Worm (Caenorhabditis elegans): ENCODE results near the gene mig-22.

The mig-22 gene

ce11 chrIII:8765030-8765429 lies 2.1 kb downstream of the mig-22 start:
- TF ChIP-seq unc-62 (GFP tag; optimal IDR thresholded peaks at IDR 0.05), result no peak

DNA sequence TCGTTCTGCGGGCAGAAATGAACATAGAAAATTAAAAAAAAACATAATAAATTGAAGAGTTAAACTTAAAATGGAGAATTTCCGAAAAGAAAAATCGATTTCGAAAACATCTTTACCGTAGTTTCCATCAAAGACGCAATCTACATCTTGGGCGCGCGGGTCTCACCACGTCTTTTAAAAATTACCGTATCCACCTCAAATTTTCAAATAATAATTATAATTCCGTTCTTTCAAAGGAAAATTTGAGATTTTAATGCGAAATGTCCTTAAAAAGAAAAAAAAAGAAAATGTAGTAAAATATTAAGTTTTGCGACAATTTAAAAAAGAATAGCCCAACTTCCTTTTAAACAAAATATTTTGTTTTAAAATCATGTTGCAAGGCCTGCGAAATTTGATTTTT lies 4.0 kb downstream of the mig-22 start:
- TF ChIP-seq unc-62 (GFP tag; optimal IDR thresholded peaks at IDR 0.05), result no peak

ce11 chrIII:8762016-8762415 lies 5.1 kb downstream of the mig-22 start:
- TF ChIP-seq unc-62 (GFP tag; optimal IDR thresholded peaks at IDR 0.05), result no peak

DNA sequence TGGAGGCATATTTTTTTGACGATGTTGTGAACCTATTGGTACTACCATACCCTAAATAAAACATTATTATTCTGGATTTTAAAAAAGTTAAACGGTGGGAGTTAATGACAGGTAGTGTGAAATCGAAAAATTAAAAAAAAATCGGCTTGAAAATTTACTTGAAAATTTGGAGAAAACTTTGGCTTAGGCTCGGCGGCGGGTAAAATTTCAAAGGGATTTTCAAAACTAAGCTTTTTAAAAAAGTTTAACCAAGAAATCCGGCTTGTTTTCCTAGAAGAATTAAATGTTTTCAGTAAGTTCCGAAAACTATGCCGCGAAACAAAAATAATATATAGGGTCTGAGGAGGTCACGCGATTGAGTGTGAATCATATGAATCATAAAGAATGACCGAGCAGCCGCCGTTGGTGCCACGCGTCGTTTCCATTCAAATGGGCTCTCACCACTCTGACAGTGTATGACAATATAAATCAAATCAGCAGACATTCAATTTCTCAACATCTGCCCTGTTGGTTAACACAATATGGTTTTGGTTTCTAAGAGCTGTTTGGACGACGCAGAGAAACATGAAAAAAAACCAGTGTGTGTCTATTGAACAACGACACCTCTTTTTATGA lies 6.0 kb downstream of the mig-22 start, which contains the start of gene aak-1:
aak-1 (minus strand) TSS at position 51 of the 615 bp plus-strand sequence.
- no peak for TF ChIP-seq unc-62 (GFP tag; optimal IDR thresholded peaks at IDR 0.05)

- no peak for TF ChIP-seq unc-62 (GFP tag; optimal IDR thresholded peaks at IDR 0.05)
Observed at ce11 chrIII:8754682-8755081, 12.5 kb downstream of the mig-22 start, which contains the start of gene tomm-70. Gene tomm-70, minus strand, starts transcription at chrIII:8754750.

- no peak for TF ChIP-seq unc-62 (GFP tag; optimal IDR thresholded peaks at IDR 0.05)
Observed at ce11 chrIII:8750606-8751005, 16.5 kb downstream of the mig-22 start, which contains the start of gene ugtp-1. Gene ugtp-1, minus strand, starts transcription at chrIII:8750706.

DNA sequence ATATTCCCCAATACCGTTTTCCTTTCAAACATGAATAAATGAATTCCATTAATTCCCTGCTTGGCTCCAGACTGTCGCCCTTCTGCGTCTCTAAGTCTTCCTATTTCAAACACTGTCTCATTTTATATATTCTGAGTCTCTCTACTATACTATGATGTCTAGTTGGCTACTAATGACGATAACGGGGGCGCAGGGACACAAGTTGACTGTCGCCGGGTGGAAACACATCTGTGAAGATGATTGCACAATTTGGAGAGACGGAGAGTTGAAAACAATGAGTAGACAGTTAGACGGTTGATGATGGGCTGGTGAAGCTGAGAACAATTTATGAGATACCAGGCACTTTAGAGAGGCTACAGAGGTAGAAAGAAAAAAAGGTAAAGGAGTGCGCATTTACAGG lies 17.7 kb downstream of the mig-22 start, which contains the start of gene sma-2:
sma-2 (plus strand) TSS at position 194 of the 400 bp plus-strand sequence.
- no peak for TF ChIP-seq unc-62 (GFP tag; optimal IDR thresholded peaks at IDR 0.05)

- no peak for TF ChIP-seq unc-62 (GFP tag; optimal IDR thresholded peaks at IDR 0.05)
Observed at ce11 chrIII:8748620-8749019, 18.5 kb downstream of the mig-22 start.

DNA sequence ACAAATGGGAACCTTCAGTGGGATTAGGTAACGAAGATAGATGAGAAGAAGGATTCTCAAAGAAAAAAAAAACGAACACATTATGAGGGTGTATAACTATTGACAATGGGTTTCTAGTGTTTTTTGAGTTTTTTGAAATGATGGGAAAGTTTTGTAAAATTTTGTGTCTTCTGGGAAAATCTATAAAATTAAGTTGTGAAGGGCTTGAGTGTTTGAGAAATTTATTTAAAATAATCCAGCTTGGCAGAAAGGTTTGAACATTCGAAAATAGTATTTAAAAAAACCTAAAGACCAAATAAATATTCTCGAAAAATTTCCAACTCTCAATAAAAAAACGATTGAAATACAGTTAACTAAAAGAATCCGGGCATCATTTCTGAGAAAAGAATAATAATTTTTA lies 21.9 kb downstream of the mig-22 start:
- no peak for TF ChIP-seq unc-62 (GFP tag; optimal IDR thresholded peaks at IDR 0.05)

- TF ChIP-seq unc-62 (GFP tag; optimal IDR thresholded peaks at IDR 0.05), result no peak
Observed at ce11 chrIII:8744765-8745164, 22.4 kb downstream of the mig-22 start.

- no peak for TF ChIP-seq unc-62 (GFP tag; optimal IDR thresholded peaks at IDR 0.05)
Observed at ce11 chrIII:8743796-8744404, 23.2 kb downstream of the mig-22 start, which contains the start of gene ZK370.6. Gene ZK370.6, minus strand, starts transcription at chrIII:8743846.

ce11 chrIII:8742584-8742983 lies 24.6 kb downstream of the mig-22 start:
- no peak for TF ChIP-seq unc-62 (GFP tag; optimal IDR thresholded peaks at IDR 0.05)

DNA sequence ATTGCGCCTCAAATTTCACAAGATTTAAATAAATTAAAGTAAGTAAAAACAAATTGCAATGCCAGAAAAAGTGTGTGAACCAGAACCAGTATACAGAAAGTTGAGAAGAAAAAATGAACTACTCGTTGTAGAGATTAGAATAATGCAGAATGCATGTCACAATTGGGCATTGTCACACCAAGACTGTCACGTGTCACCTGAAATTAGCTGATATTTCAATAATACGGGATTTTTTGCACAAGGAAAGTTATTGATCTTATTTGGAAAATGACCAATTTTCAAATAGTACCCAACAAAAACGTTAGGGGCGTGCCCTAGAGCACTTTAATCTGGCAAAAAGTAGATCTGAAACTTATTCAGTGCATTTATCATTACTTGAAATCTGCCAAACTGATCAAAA lies 25.2 kb downstream of the mig-22 start:
- no peak for TF ChIP-seq unc-62 (GFP tag; optimal IDR thresholded peaks at IDR 0.05)

DNA sequence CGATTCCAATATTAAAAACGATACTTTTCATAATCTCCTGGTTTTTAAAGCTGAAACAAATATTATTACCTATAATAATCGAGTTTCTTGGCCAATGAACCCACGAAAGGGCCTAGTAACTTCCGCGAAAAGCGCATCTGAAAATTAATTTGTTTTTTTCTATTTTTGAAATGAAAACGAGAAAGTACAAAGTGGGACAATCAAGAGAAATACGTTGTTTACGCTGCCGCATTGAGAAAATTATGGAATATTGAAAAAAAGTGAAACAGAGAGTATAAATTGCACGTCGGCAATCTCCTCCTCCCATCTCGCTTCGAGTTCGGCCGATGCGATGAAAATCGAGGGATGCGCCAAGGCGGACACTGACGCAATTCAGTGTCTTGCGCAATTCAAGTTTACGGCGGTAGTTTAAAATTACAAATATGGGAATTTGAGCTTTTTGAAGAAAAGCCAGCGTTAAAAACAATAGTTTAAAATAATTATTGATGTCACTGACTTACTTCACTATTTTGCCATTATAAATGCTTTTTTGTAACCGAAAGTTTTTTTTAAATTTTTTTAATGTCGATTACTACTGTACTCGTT lies 25.8 kb downstream of the mig-22 start, which contains the start of gene pdhk-2:
pdhk-2 (minus strand) TSS at position 137 of the 585 bp plus-strand sequence.
- TF ChIP-seq unc-62 (GFP tag; optimal IDR thresholded peaks at IDR 0.05), result no peak

- TF ChIP-seq unc-62 (GFP tag; optimal IDR thresholded peaks at IDR 0.05), result no peak
Observed at ce11 chrIII:8739786-8740185, 27.4 kb downstream of the mig-22 start.

- TF ChIP-seq unc-62 (GFP tag; optimal IDR thresholded peaks at IDR 0.05), result no peak
Observed at ce11 chrIII:8739126-8739525, 28.0 kb downstream of the mig-22 start.

DNA sequence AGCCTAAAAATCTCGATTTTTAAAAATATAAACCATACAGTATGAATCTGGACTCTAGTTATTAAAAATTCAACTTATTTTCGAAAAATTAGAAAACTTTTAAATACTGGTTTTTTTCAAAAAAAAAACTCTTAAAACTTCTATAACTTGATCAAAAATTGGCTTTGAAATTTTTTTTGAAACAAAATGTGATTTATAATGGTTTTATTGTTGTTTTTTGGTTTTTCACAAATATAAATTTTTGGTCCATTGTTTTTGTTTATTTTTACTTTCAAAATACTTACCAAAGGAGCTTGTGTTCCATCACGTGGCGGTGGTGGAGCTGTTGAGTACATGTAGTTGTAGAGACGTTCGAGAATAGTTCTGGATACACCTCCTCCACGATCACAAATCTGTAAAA lies 28.9 kb downstream of the mig-22 start:
- TF ChIP-seq unc-62 (GFP tag; optimal IDR thresholded peaks at IDR 0.05), result no peak
